Fruit fly (Drosophila melanogaster) whole organism, prepupa: ENCODE measurements around the gene hh.

Experiments
- Blimp-1 ChIP-seq: fragments of 200-800 bp; sonication (Bioruptor generic); optimal IDR thresholded peaks from 3 replicates; lab custom pipeline; 2017; ENCODE audit warnings: missing biosample characterization, missing genetic modification characterization, mild to moderate bottlenecking, moderate library complexity, missing genetic modification reagents
- CG10631 ChIP-seq: fragments of 200-800 bp; sonication (Bioruptor generic); optimal IDR thresholded peaks from 2 replicates; lab custom pipeline; 2016; ENCODE audit warnings: missing biosample characterization, missing genetic modification characterization
- CG11902 ChIP-seq: fragments of 200-800 bp; sonication (Bioruptor generic); optimal IDR thresholded peaks from 3 replicates; lab custom pipeline; 2016; ENCODE audit warnings: missing biosample characterization, missing genetic modification characterization
- CG15336 ChIP-seq: fragments of 200-800 bp; sonication (Bioruptor generic); IDR thresholded peaks from 2 replicates; pipeline ENCODE4 v1.3.6; 2022; ENCODE audit warnings: missing biosample characterization, missing genetic modification characterization
- CG1621 ChIP-seq: fragments of 200-800 bp; sonication (Bioruptor generic); optimal IDR thresholded peaks from 3 replicates; lab custom pipeline; 2018; ENCODE audit warnings: missing biosample characterization, mild to moderate bottlenecking, missing genetic modification characterization
- CG31627 ChIP-seq: fragments of 200-800 bp; sonication (Bioruptor generic); optimal IDR thresholded peaks from 3 replicates; lab custom pipeline; 2016; ENCODE audit warnings: missing biosample characterization, missing genetic modification characterization
- CG32006 ChIP-seq: fragments of 200-800 bp; sonication (Bioruptor generic); optimal IDR thresholded peaks from 3 replicates; lab custom pipeline; 2017; ENCODE audit warnings: missing biosample characterization, mild to moderate bottlenecking, missing genetic modification characterization
- CG34406 ChIP-seq: fragments of 200-800 bp; sonication (Bioruptor generic); optimal IDR thresholded peaks from 3 replicates; lab custom pipeline; 2016; ENCODE audit warnings: missing biosample characterization, missing genetic modification characterization
- CG4318 ChIP-seq: fragments of 200-800 bp; sonication (Bioruptor generic); optimal IDR thresholded peaks from 3 replicates; lab custom pipeline; 2017; ENCODE audit warnings: missing biosample characterization, mild to moderate bottlenecking, missing genetic modification characterization
- CG6276 ChIP-seq: fragments of 200-800 bp; sonication (Bioruptor generic); optimal IDR thresholded peaks from 2 replicates; lab custom pipeline; 2017; ENCODE audit warnings: missing biosample characterization, mild to moderate bottlenecking, missing genetic modification characterization
- CG6792 ChIP-seq: fragments of 200-800 bp; sonication (Bioruptor generic); optimal IDR thresholded peaks from 3 replicates; lab custom pipeline; 2016; ENCODE audit warnings: missing biosample characterization, missing genetic modification characterization
- CG6854 ChIP-seq: fragments of 200-800 bp; sonication (Bioruptor generic); optimal IDR thresholded peaks from 2 replicates; lab custom pipeline; 2017; ENCODE audit warnings: missing biosample characterization, mild to moderate bottlenecking, missing genetic modification characterization
- CG7368 ChIP-seq: fragments of 200-800 bp; sonication (Bioruptor generic); optimal IDR thresholded peaks from 3 replicates; lab custom pipeline; 2016; ENCODE audit warnings: missing biosample characterization, missing genetic modification characterization
- CG9139 ChIP-seq: fragments of 200-800 bp; sonication (Bioruptor generic); optimal IDR thresholded peaks from 3 replicates; lab custom pipeline; 2017; ENCODE audit warnings: missing biosample characterization, mild to moderate bottlenecking, missing genetic modification characterization
- Eip75B ChIP-seq: fragments of 200-800 bp; sonication (Bioruptor generic); optimal IDR thresholded peaks from 3 replicates; lab custom pipeline; 2016; ENCODE audit warnings: missing biosample characterization, missing genetic modification characterization
- Eip78C ChIP-seq: fragments of 200-800 bp; sonication (Bioruptor generic); peaks from one replicate; lab custom pipeline; 2016; ENCODE audit warnings: missing biosample characterization, missing genetic modification characterization
- Eip93F ChIP-seq: fragments of 200-800 bp; sonication (Bioruptor generic); optimal IDR thresholded peaks from 2 replicates; lab custom pipeline; 2016; ENCODE audit warnings: missing biosample characterization, mild to moderate bottlenecking, missing genetic modification characterization
- Hr38 ChIP-seq: sonication (Bioruptor generic); optimal IDR thresholded peaks from 2 replicates; lab custom pipeline; 2016; ENCODE audit warnings: missing biosample characterization, missing genetic modification characterization
- Hr39 ChIP-seq: fragments of 200-800 bp; sonication (Bioruptor generic); optimal IDR thresholded peaks from 2 replicates; lab custom pipeline; 2016; ENCODE audit warnings: missing biosample characterization, missing genetic modification characterization
- Hr4 ChIP-seq: fragments of 200-800 bp; sonication (Bioruptor generic); optimal IDR thresholded peaks from 3 replicates; lab custom pipeline; 2016; ENCODE audit warnings: missing biosample characterization, missing genetic modification characterization
- OdsH ChIP-seq: fragments of 200-800 bp; sonication (Bioruptor generic); optimal IDR thresholded peaks from 3 replicates; lab custom pipeline; 2016; ENCODE audit warnings: missing biosample characterization, missing genetic modification characterization
- Smox ChIP-seq: fragments of 200-800 bp; sonication (Bioruptor generic); optimal IDR thresholded peaks from 3 replicates; lab custom pipeline; 2016; ENCODE audit warnings: missing biosample characterization, missing genetic modification characterization
- acj6 ChIP-seq: fragments of 200-800 bp; sonication (Bioruptor generic); optimal IDR thresholded peaks from 3 replicates; lab custom pipeline; 2016; ENCODE audit warnings: missing biosample characterization, missing genetic modification characterization
- dac ChIP-seq: fragments of 200-800 bp; sonication (Bioruptor generic); optimal IDR thresholded peaks from 2 replicates; lab custom pipeline; 2017; ENCODE audit warnings: missing biosample characterization, mild to moderate bottlenecking, missing genetic modification characterization
- dsx ChIP-seq: fragments of 200-800 bp; optimal IDR thresholded peaks from 3 replicates; lab custom pipeline; 2019; ENCODE audit warnings: missing biosample characterization, mild to moderate bottlenecking, missing genetic modification characterization, moderate library complexity; ENCODE audit not compliant: poor library complexity, severe bottlenecking
- eg ChIP-seq: fragments of 200-800 bp; sonication (Bioruptor generic); IDR thresholded peaks from 3 replicates; pipeline ENCODE4 v1.3.6; 2022; ENCODE audit warnings: missing biosample characterization, missing genetic modification characterization
- esn ChIP-seq: fragments of 200-800 bp; sonication (Bioruptor generic); optimal IDR thresholded peaks from 2 replicates; lab custom pipeline; 2016; ENCODE audit warnings: missing biosample characterization, mild to moderate bottlenecking, missing genetic modification characterization, moderate library complexity
- fd59A ChIP-seq: fragments of 200-800 bp; sonication (Bioruptor generic); optimal IDR thresholded peaks from 2 replicates; lab custom pipeline; 2017; ENCODE audit warnings: missing biosample characterization, mild to moderate bottlenecking, missing genetic modification characterization, missing genetic modification reagents
- fd85E ChIP-seq: fragments of 200-800 bp; sonication (Bioruptor generic); optimal IDR thresholded peaks from 3 replicates; lab custom pipeline; 2016; ENCODE audit warnings: missing biosample characterization, missing genetic modification characterization
- lz ChIP-seq: fragments of 200-800 bp; sonication (Bioruptor generic); optimal IDR thresholded peaks from 3 replicates; lab custom pipeline; 2016; ENCODE audit warnings: missing biosample characterization, missing genetic modification characterization
- net ChIP-seq: fragments of 200-800 bp; sonication (Bioruptor generic); optimal IDR thresholded peaks from 3 replicates; lab custom pipeline; 2016; ENCODE audit warnings: missing biosample characterization, missing genetic modification characterization
- pdm3 ChIP-seq: fragments of 200-800 bp; sonication (Bioruptor generic); optimal IDR thresholded peaks from 3 replicates; lab custom pipeline; 2016; ENCODE audit warnings: missing biosample characterization, missing genetic modification characterization
- salr ChIP-seq, 2 experiments: fragments of 200-800 bp; sonication (Bioruptor generic); optimal IDR thresholded peaks; 3 replicates each; lab custom pipeline; 2016 to 2018; ENCODE audit warnings: missing biosample characterization in 2 of 2, missing genetic modification characterization in 2 of 2, mild to moderate bottlenecking in 1 of 2
- spab ChIP-seq: fragments of 200-800 bp; sonication (Bioruptor generic); optimal IDR thresholded peaks from 2 replicates; lab custom pipeline; 2017; ENCODE audit warnings: missing biosample characterization, mild to moderate bottlenecking, missing genetic modification characterization, missing genetic modification reagents
- ss ChIP-seq, 2 experiments: fragments of 200-800 bp; sonication (Bioruptor generic); optimal IDR thresholded peaks; 2 replicates in 1 of 2; 3 replicates in 1 of 2; lab custom pipeline; 2017 to 2018; ENCODE audit warnings: mild to moderate bottlenecking in 2 of 2, missing biosample characterization in 2 of 2, missing genetic modification characterization in 2 of 2, moderate library complexity in 1 of 2
- svp ChIP-seq: fragments of 200-800 bp; sonication (Bioruptor generic); peaks from one replicate; lab custom pipeline; 2016; ENCODE audit warnings: missing biosample characterization, missing genetic modification characterization
- topi ChIP-seq: fragments of 200-800 bp; sonication (Bioruptor generic); optimal IDR thresholded peaks from 3 replicates; lab custom pipeline; 2016; ENCODE audit warnings: missing biosample characterization, missing genetic modification characterization
- vri ChIP-seq: fragments of 200-800 bp; sonication (Bioruptor generic); optimal IDR thresholded peaks from 3 replicates; lab custom pipeline; 2016; ENCODE audit warnings: missing biosample characterization, mild to moderate bottlenecking, missing genetic modification characterization

The hh gene

dm6 chr3R:23132299-23132698, 9.4 kb downstream of the hh start:
- TF ChIP-seq eg (GFP tag; lab: Robert Waterston, UW), result no peak
- peak; percentile 96 for TF ChIP-seq dsx
- TF ChIP-seq CG34406 (GFP tag; lab: Kevin White, UChicago), result no peak
- TF ChIP-seq Smox, result no peak
- TF ChIP-seq, all 60 proteins: peak for 1

- TF ChIP-seq dsx (no peak), Hr38 (GFP tag; lab: Kevin White, UChicago) (no peak), CG31627 (GFP tag; lab: Kevin White, UChicago) (no peak), acj6 (no peak)
Observed at dm6 chr3R:23131341-23131884, 10.3 kb downstream of the hh start.

- TF ChIP-seq fd59A (no peak), vri (GFP tag; lab: Kevin White, UChicago) (no peak), Eip93F (no peak), salr (GFP tag; optimal IDR thresholded peaks at IDR 0.05; lab: Kevin White, UChicago) (no peak), pdm3 (no peak), dsx (no peak), Eip78C (GFP tag; lab: Kevin White, UChicago) (no peak), dac (GFP tag; lab: Kevin White, UChicago) (no peak), CG6854 (GFP tag; lab: Kevin White, UChicago) (no peak), Eip75B (GFP tag; lab: Kevin White, UChicago) (no peak)
- TF ChIP-seq, all 60 proteins: peak for 0
Observed at dm6 chr3R:23130884-23131283, 10.8 kb downstream of the hh start.

dm6 chr3R:23130181-23130580, 11.5 kb downstream of the hh start:
- TF ChIP-seq CG6792 (GFP tag; lab: Kevin White, UChicago) (no peak), CG4318 (GFP tag; lab: Kevin White, UChicago) (no peak), CG34406 (GFP tag; lab: Kevin White, UChicago) (no peak), net (GFP tag; lab: Kevin White, UChicago) (no peak), CG11902 (no peak), OdsH (GFP tag; lab: Kevin White, UChicago) (no peak)
- TF ChIP-seq, all 60 proteins: peak for 0

- no peak for TF ChIP-seq svp
- no peak for TF ChIP-seq Eip93F
- TF ChIP-seq CG7368 (GFP tag; lab: Kevin White, UChicago), result no peak
- no peak for TF ChIP-seq lz (GFP tag; lab: Kevin White, UChicago)
- no peak for TF ChIP-seq CG9139
- no peak for TF ChIP-seq ss (GFP tag; optimal IDR thresholded peaks at IDR 0.05; lab: Kevin White, UChicago)
- no peak for TF ChIP-seq Hr39 (GFP tag; lab: Kevin White, UChicago)
- no peak for TF ChIP-seq esn
- no peak for TF ChIP-seq CG32006 (GFP tag; lab: Kevin White, UChicago)
- no peak for TF ChIP-seq fd85E (GFP tag; lab: Kevin White, UChicago)
- TF ChIP-seq CG10631 (GFP tag; lab: Kevin White, UChicago), result no peak
- no peak for TF ChIP-seq CG15336 (GFP tag; lab: Robert Waterston, UW)
- TF ChIP-seq spab (GFP tag; lab: Kevin White, UChicago), result no peak
- TF ChIP-seq CG1621 (tag; lab: Kevin White, UChicago), result no peak
- TF ChIP-seq eg (GFP tag; lab: Robert Waterston, UW), result no peak
- no peak for TF ChIP-seq Blimp-1 (GFP tag; lab: Kevin White, UChicago)
- TF ChIP-seq acj6, result no peak
- no peak for TF ChIP-seq Hr4 (GFP tag; lab: Kevin White, UChicago)
- no peak for TF ChIP-seq topi (GFP tag; lab: Kevin White, UChicago)
- no peak for TF ChIP-seq CG6276
Observed at dm6 chr3R:23129617-23130016, 12.1 kb downstream of the hh start.
